Fruit fly (Drosophila melanogaster) whole organism: ENCODE results near the gene mab-21.

Source experiments
- CG8478 ChIP-seq: fragments of >200 bp; optimal IDR thresholded peaks from 2 replicates; lab custom pipeline; 2018; ENCODE audit warnings: inconsistent platforms
- usp ChIP-seq: fragments of >200 bp; optimal IDR thresholded peaks from 2 replicates; lab custom pipeline; 2017; ENCODE audit warnings: missing biosample characterization, missing genetic modification characterization, mixed read lengths

DNA sequence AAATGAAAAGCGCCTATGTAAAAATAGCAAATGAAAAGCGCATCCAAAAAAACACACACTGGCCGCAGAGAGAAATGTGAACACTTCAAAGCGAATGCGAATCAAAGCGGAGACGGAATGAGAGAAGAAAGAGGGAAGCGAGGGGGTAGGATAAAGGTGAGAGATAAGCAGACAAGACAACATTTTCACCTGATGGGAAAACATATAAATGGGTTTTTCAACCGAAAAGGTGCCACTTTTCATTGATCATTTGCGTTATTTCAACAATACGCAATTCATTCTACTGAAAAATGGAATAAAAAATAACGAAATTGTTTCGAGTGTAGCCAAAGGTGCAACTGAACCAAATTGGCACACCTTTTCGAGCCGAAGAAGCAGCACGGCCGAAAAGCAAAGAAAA is 35.9 kb downstream of the mab-21 start:
- no peak for TF ChIP-seq CG8478 (lab: Kevin White, UChicago)
- TF ChIP-seq usp (GFP tag; lab: Kevin White, UChicago) = no peak
